Worm (Caenorhabditis elegans) whole organism, late embryonic: ENCODE measurements around the gene F18E2.15.

Experiments
- F13H6.1 ChIP-seq: sonication (generic microtip); optimal IDR thresholded peaks from 2 replicates; lab custom pipeline; 2016; ENCODE audit warnings: missing genetic modification characterization, missing compliant biosample characterization
- ceh-14 ChIP-seq: sonication (generic microtip); optimal IDR thresholded peaks from 2 replicates; lab custom pipeline; 2016; ENCODE audit warnings: missing genotype, missing genetic modification characterization, missing compliant biosample characterization
- ceh-48 ChIP-seq: sonication (generic microtip); optimal IDR thresholded peaks from 2 replicates; lab custom pipeline; 2016; ENCODE audit warnings: missing genetic modification characterization, inconsistent platforms, missing compliant biosample characterization
- ets-4 ChIP-seq: sonication (generic microtip); optimal IDR thresholded peaks from 2 replicates; lab custom pipeline; 2016; ENCODE audit warnings: missing genetic modification characterization, missing compliant biosample characterization
- hlh-30 ChIP-seq: sonication (generic microtip); optimal IDR thresholded peaks from 2 replicates; lab custom pipeline; 2017; ENCODE audit warnings: antibody characterized with exemption, missing genetic modification characterization, missing compliant biosample characterization; ENCODE audit not compliant: insufficient read depth
- mec-3 ChIP-seq: sonication (generic microtip); optimal IDR thresholded peaks from 2 replicates; lab custom pipeline; 2016; ENCODE audit warnings: borderline replicate concordance, missing genetic modification characterization, missing compliant biosample characterization
- nhr-232 ChIP-seq: sonication (generic microtip); optimal IDR thresholded peaks from 2 replicates; lab custom pipeline; 2016; ENCODE audit warnings: missing genetic modification characterization, missing compliant biosample characterization
- pha-4 ChIP-seq: fragments of 150-350 bp; optimal IDR thresholded peaks from 2 replicates; lab custom pipeline; 2018; ENCODE audit warnings: missing biosample characterization, missing genetic modification reagents, missing genetic modification characterization

ce11 chrV:12760913-12761312, at the start of gene F18E2.15:
- no peak for TF ChIP-seq F13H6.1 (tag; lab: Kevin White, UChicago)
- TF ChIP-seq hlh-30 (tag; lab: Kevin White, UChicago) = no peak
- no peak for TF ChIP-seq mec-3 (tag; lab: Kevin White, UChicago)
- TF ChIP-seq ets-4 (tag; lab: Kevin White, UChicago) = no peak
- no peak for TF ChIP-seq nhr-232 (tag; lab: Kevin White, UChicago)
- no peak for TF ChIP-seq pha-4 (tag; lab: Kevin White, UChicago)
- no peak for TF ChIP-seq ceh-14 (tag; lab: Kevin White, UChicago)
- no peak for TF ChIP-seq ceh-48 (tag; lab: Kevin White, UChicago)
